Worm (Caenorhabditis elegans): ENCODE measurements around the gene ZK370.4.

The ZK370.4 gene

DNA sequence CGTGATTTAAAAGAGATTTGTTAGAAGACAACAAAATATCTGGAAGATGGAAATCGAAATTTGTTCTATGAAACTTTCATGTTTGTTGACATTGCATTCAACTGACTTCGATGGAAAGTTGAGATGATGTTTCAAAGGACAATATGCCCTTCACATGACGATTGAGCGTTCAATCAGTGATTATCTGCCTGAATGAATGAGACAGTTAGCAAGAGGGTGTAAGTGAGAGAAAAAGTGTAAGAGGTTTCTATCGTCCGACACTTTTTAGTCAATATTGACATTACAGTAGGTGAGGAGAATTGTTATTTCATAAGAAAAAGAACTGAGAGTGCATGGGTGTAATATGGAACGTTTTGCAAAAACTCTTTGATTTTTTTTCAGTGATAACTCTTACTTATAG lies 2.0 kb upstream of the ZK370.4 start (continued):
- TF ChIP-seq snpc-4 (tag; optimal IDR thresholded peaks at IDR 0.05) (no peak), egl-5 (tag; optimal IDR thresholded peaks at IDR 0.05) (no peak), ztf-4 (tag; optimal IDR thresholded peaks at IDR 0.05) (no peak), nhr-43 (tag; optimal IDR thresholded peaks at IDR 0.05; ENCODE audit: poor library complexity, severe bottlenecking) (no peak)

DNA sequence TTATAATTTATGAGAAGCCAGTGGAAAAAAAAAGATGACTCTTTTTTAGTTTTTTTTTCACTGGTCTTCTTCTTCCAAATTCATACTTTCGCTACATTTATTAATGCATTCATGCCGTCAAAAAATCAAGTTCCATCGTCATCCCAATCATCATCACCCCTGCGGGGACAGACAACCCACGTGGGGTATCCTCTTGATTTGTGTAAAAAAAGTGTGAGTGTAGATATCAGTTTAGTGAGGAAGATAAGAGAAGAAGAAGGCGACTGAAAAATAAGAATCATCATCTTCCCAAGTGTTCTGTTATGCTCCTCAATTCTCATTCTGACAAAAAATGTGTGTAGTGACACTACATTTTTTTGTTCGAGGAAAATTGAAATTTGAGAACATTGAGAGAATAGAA lies 763 bp upstream of the ZK370.4 start:
- TF ChIP-seq elt-2 (tag; optimal IDR thresholded peaks at IDR 0.05) = peak; percentile 0
- TF ChIP-seq nhr-43 (tag; optimal IDR thresholded peaks at IDR 0.05; ENCODE audit: poor library complexity, severe bottlenecking) = peak; percentile 0
- no peak for TF ChIP-seq elt-3 (tag; optimal IDR thresholded peaks at IDR 0.05)
- peak; percentile 42 for TF ChIP-seq nfya-1 (tag; optimal IDR thresholded peaks at IDR 0.05; ENCODE audit: insufficient read depth)
- TF ChIP-seq nhr-25 (tag; optimal IDR thresholded peaks at IDR 0.05) = peak; percentile 35
- TF ChIP-seq ama-1 (optimal IDR thresholded peaks at IDR 0.05) = no peak

DNA sequence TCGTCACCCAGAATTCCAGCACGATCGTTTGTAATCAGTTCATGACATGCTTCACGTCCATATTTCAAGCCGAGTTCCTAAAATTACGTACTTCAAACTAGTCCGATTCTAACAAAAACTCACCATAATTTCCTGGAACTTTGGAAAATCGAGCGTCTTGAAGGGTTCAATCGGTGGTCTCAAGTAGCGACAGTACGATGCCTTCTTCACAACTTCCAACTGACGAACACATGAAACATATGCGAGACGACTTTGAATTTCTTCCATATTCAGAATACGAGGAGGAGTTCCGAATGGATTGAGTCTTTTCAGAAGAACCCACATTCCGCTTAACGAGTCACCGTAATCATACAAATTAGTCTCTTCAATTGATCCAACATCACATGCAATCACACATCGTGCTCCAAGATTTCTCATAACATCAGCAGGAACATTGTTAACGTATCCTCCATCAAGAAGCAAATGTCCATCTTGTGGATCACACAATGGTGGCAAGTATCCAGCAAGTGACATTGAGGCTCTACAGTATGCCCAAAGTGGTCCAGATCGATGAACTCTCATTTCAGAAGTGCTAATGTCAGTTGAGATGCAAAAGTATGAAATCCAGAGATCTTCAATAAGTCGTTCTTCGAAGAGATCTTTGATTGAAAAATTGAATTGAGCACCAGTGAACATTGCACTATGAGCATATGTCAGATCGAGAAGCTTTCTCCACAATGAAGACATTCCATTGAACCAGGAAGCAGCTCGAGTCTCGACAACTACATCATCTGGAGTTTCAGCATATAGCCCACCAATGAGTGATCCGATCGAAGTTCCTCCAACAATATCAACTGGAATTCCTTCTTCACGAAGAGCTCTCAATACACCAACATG lies 5.0 kb downstream of the ZK370.4 start:
- TF ChIP-seq elt-2 (tag; optimal IDR thresholded peaks at IDR 0.05) (no peak), aly-2 (tag; optimal IDR thresholded peaks at IDR 0.05) (no peak), ceh-28 (tag; optimal IDR thresholded peaks at IDR 0.05) (no peak), skn-1 (tag; optimal IDR thresholded peaks at IDR 0.05) (no peak), nhr-11 (tag; optimal IDR thresholded peaks at IDR 0.05) (no peak), elt-3 (tag; optimal IDR thresholded peaks at IDR 0.05) (no peak)

DNA sequence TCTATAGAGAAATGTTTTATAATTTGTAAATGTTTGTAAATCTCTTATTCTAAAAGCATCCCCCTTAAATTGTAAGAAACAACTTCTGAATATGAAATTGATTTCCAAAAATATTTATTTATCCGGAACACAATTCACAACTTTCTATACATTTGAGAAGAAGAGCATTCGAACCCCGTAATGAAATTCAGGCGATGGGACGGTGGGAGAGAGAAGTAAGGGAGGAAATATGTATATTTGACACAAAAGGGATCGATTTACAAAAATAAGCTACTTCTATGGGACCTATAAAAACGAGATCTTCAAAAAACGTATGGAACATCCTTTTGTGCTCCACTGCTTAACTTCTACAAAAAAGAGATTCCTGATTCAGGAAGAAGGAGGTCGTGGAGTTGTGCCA lies 6.0 kb downstream of the ZK370.4 start:
- TF ChIP-seq jun-1 (tag; optimal IDR thresholded peaks at IDR 0.05) = no peak
- TF ChIP-seq ama-1 (optimal IDR thresholded peaks at IDR 0.05) = no peak
- TF ChIP-seq ZK546.5 (tag; optimal IDR thresholded peaks at IDR 0.05) = no peak
- TF ChIP-seq aly-2 (tag; optimal IDR thresholded peaks at IDR 0.05) = no peak

DNA sequence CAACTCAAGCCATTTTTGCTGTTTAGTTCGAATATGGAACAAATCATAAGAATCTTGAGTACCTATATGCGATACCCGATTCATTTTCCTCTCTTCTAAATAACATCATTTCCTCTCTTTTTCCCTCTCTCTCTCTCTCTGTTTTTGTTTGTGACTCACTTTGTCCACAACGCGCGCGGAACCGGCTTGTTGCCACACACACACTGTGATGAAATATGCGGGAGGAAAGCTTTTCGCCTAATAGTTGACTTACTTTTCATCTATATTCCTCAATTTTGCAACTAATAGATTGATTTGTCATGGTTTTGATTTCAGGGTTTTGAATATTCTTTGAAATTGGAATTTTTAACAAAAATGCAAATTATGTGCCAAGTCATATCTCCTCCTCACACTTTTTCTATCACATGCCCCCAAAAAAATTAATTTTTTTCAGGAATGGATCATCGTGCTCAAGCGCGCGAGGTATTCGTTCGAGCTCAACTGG lies 11.4 kb downstream of the ZK370.4 start, which contains the start of gene hipr-1:
Gene hipr-1, plus strand, starts transcription at position 434 of the 484 bp plus-strand sequence.
- TF ChIP-seq nhr-23 (tag; optimal IDR thresholded peaks at IDR 0.05) (no peak), pha-4 (tag; optimal IDR thresholded peaks at IDR 0.05) (peak; percentile 65)

DNA sequence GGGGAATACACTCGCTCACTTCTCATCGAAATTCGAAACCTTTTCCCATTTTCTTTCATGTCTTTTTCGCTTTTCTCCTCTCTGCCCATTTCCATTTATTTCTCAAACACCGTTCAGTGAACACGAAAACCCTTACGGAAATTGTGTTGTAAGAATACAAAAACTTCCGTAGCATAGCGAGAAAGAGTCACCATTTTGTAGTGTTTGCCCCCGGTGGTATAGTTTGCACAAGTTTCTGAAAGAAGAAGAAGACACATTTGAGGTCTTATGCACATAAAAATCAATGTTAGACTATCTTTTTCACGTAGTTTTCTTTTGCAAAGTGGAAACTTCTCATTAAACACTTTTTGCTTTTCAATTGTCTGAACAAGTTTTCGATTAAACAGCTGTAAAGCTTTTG lies 12.1 kb downstream of the ZK370.4 start:
- no peak for TF ChIP-seq nfya-1 (tag; optimal IDR thresholded peaks at IDR 0.05; ENCODE audit: insufficient read depth)
- no peak for TF ChIP-seq ceh-82 (tag; optimal IDR thresholded peaks at IDR 0.05)
- TF ChIP-seq unc-39 (tag; optimal IDR thresholded peaks at IDR 0.05) = no peak
- TF ChIP-seq eor-1 (tag; optimal IDR thresholded peaks at IDR 0.05) = no peak

DNA sequence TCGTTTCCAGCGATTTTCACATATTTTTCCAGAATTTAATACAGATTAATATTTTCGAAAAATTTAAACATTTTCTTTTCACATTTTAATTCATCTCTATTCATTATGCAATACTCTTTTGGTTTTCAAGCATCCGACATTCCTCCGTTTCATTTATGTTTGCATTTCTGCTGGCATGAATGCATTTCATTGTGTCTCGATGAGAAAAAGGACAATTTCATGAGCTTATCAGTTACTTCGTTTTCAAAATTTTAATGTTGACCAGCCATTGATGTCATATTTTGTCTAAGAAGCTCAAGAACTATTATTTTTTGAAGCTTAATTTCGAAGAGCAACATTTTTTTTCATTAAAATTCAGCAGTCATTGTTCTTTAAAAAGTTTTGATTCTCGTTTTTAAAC lies 12.6 kb downstream of the ZK370.4 start:
- TF ChIP-seq pqm-1 (tag; optimal IDR thresholded peaks at IDR 0.05) (peak; percentile 63), lsy-12 (tag; optimal IDR thresholded peaks at IDR 0.05) (no peak), elt-2 (tag; optimal IDR thresholded peaks at IDR 0.05) (peak; percentile 28)

DNA sequence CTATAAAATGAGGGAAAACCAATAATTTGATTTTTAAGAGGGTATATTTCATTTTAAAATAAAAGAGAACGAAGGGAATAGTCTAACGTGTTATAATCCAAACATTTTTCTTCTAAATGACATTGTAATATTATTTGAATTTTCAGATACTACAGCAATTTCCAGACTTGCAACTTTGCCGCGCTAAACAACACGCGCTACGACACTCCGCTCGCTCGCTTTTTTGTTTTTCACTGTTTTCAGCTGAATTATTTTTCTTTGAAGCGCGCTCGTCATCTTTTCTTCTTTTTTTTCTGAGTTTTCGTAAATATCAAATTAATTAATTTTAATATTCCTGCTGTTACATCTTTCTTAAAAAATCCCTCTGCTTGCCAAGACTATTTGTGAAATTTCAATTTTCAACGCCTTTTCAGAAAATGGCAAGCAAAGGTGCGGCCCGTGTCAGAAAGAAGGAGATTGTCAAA lies 13.9 kb downstream of the ZK370.4 start, which contains the start of gene mrpl-11:
Gene mrpl-11, plus strand, starts transcription at position 414 of the 464 bp plus-strand sequence.
- TF ChIP-seq pha-4 (tag; optimal IDR thresholded peaks at IDR 0.05) (no peak), lin-15B (tag; optimal IDR thresholded peaks at IDR 0.05) (peak; percentile 44), nfya-1 (tag; optimal IDR thresholded peaks at IDR 0.05; ENCODE audit: insufficient read depth) (peak; percentile 41), egl-5 (tag; optimal IDR thresholded peaks at IDR 0.05) (no peak), hmg-11 (tag; optimal IDR thresholded peaks at IDR 0.05) (peak; percentile 43), fos-1 (tag; optimal IDR thresholded peaks at IDR 0.05) (no peak)

Measured in whole organism, L3 larva.